Fruit fly (Drosophila melanogaster): ENCODE data around the gene alph.

alph gene

DNA sequence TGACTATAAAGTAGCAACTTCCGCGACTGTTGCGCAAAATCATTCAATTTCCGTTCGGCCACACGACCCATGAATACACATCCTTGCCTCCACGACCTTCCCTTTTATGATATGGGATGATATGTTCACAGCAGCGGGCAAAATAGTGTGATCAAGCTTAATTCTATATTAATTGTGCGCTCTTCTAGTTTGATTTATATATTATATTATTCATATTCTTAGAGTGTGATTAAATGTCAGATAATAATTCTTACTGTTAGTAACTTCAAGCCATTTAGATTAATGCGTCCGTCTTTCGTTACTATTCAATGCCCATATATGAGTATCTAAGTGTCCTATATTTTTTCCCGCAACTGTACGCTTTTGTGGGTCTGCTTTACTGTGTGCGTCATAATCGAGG is 10.2 kb upstream of the alph start:
- TF ChIP-seq mam (GFP tag; optimal IDR thresholded peaks at IDR 0.05) (no peak), CG12299 (tag; optimal IDR thresholded peaks at IDR 0.05) (no peak), CG18262 (tag; optimal IDR thresholded peaks at IDR 0.05) (peak; percentile 73), CG7963 (GFP tag; IDR thresholded peaks at IDR 0.05; ENCODE audit: partially characterized antibody) (no peak), B-H2 (GFP tag; optimal IDR thresholded peaks at IDR 0.05) (no peak), dimm (GFP tag; IDR thresholded peaks at IDR 0.05) (no peak), amos (GFP tag; IDR thresholded peaks at IDR 0.05; ENCODE audit: partially characterized antibody) (no peak), CG11456 (GFP tag; IDR thresholded peaks at IDR 0.05) (no peak), CG1603 (tag; optimal IDR thresholded peaks at IDR 0.05) (peak; percentile 2), Camta (GFP tag; optimal IDR thresholded peaks at IDR 0.05) (no peak), Bdp1 (GFP tag; optimal IDR thresholded peaks at IDR 0.05) (no peak), chn (GFP tag; optimal IDR thresholded peaks at IDR 0.05) (no peak), eyg (GFP tag; optimal IDR thresholded peaks at IDR 0.05) (no peak), CG18764 (GFP tag; optimal IDR thresholded peaks at IDR 0.05) (no peak), CG14860 (GFP tag; IDR thresholded peaks at IDR 0.05; ENCODE audit: partially characterized antibody) (no peak), ems (GFP tag; optimal IDR thresholded peaks at IDR 0.05) (no peak), CG5245 (GFP tag; optimal IDR thresholded peaks at IDR 0.05) (no peak), CG34422 (GFP tag; IDR thresholded peaks at IDR 0.05) (no peak), fd102C (GFP tag; optimal IDR thresholded peaks at IDR 0.05) (no peak), otp (GFP tag; IDR thresholded peaks at IDR 0.05) (no peak), CG9932 (GFP tag; IDR thresholded peaks at IDR 0.05) (no peak), CG10462 (GFP tag; optimal IDR thresholded peaks at IDR 0.05) (no peak), CG14667 (GFP tag; IDR thresholded peaks at IDR 0.05) (no peak), dati (GFP tag; IDR thresholded peaks at IDR 0.05) (no peak), CG12155 (GFP tag; optimal IDR thresholded peaks at IDR 0.05) (no peak), her (GFP tag; optimal IDR thresholded peaks at IDR 0.05) (no peak), gsb (GFP tag; IDR thresholded peaks at IDR 0.05) (no peak), CG15479 (GFP tag; optimal IDR thresholded peaks at IDR 0.05) (no peak), CG8290 (GFP tag; optimal IDR thresholded peaks at IDR 0.05) (no peak), CG8290 (tag; optimal IDR thresholded peaks at IDR 0.05) (no peak), pros (GFP tag; optimal IDR thresholded peaks at IDR 0.05) (peak; percentile 36), CG3407 (GFP tag; optimal IDR thresholded peaks at IDR 0.05) (no peak), sc (optimal IDR thresholded peaks at IDR 0.05) (no peak), sc (GFP tag; optimal IDR thresholded peaks at IDR 0.05) (peak; percentile 10), B-H1 (GFP tag; IDR thresholded peaks at IDR 0.05) (no peak), Fer1 (GFP tag; optimal IDR thresholded peaks at IDR 0.05) (no peak), esg (GFP tag; conservative IDR thresholded peaks at IDR 0.05) (no peak), CG6254 (GFP tag; optimal IDR thresholded peaks at IDR 0.05) (peak; percentile 60), tll (GFP tag; optimal IDR thresholded peaks at IDR 0.05) (no peak), CG11695 (GFP tag; IDR thresholded peaks at IDR 0.05) (no peak), vnd (GFP tag; IDR thresholded peaks at IDR 0.05; ENCODE audit: partially characterized antibody) (no peak), btn (GFP tag; optimal IDR thresholded peaks at IDR 0.05) (no peak), h (optimal IDR thresholded peaks at IDR 0.05) (no peak), NfI (GFP tag; optimal IDR thresholded peaks at IDR 0.05) (peak; percentile 30), CG9876 (GFP tag; optimal IDR thresholded peaks at IDR 0.05) (no peak), CG6765 (GFP tag; optimal IDR thresholded peaks at IDR 0.05) (no peak), HLHmδ (GFP tag; optimal IDR thresholded peaks at IDR 0.05) (no peak), emc (GFP tag; optimal IDR thresholded peaks at IDR 0.05) (no peak), Nf-YB (GFP tag; optimal IDR thresholded peaks at IDR 0.05) (peak; percentile 13), hb (GFP tag; IDR thresholded peaks at IDR 0.05; ENCODE audit: partially characterized antibody) (no peak), NK7.1 (GFP tag; optimal IDR thresholded peaks at IDR 0.05) (no peak), kay (GFP tag; optimal IDR thresholded peaks at IDR 0.05) (no peak), ac (GFP tag; optimal IDR thresholded peaks at IDR 0.05) (no peak)

Data from whole organism, embryonic.